Worm (Caenorhabditis elegans): ENCODE data around the gene spig-8.

DNA sequence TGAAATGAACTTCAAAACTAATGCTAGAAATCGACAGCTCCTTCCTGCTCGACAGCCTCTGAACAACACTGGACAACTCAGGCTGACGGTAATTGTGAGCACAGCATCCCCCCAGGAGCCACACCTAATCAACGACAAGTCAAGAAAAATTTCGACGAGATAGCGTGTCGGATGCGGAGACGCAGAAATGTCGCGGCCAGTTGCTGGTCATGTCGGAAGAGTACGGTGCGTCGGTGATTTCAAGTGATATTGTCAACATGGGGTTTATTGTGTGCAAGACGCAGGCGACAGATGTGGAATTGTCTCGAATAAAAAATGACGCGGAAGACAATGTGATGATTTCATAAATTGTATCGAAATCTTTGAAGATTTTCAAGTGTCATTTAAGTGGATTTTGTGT lies 18.2 kb upstream of the spig-8 start, which contains the start of gene twk-11:
- TF ChIP-seq hmg-1.2 (GFP tag; IDR thresholded peaks at IDR 0.05): no peak; the same call in 1 of the 2 replicates
- TF ChIP-seq K11D2.4 (GFP tag; IDR thresholded peaks at IDR 0.05): no peak
- no peak for TF ChIP-seq unc-130 (GFP tag; optimal IDR thresholded peaks at IDR 0.05)
- no peak for TF ChIP-seq mes-4 (tag; optimal IDR thresholded peaks at IDR 0.05)
- TF ChIP-seq snpc-4 (GFP tag; optimal IDR thresholded peaks at IDR 0.05): no peak
- no peak for TF ChIP-seq snpc-4 (tag; optimal IDR thresholded peaks at IDR 0.05)
- no peak for TF ChIP-seq zfh-2 (GFP tag; conservative IDR thresholded peaks at IDR 0.05)
- no peak for TF ChIP-seq bed-1 (GFP tag; IDR thresholded peaks at IDR 0.05)

Measured in whole organism, young adult.